Worm (Caenorhabditis elegans): ENCODE measurements around the gene dcr-1.

The dcr-1 gene

DNA sequence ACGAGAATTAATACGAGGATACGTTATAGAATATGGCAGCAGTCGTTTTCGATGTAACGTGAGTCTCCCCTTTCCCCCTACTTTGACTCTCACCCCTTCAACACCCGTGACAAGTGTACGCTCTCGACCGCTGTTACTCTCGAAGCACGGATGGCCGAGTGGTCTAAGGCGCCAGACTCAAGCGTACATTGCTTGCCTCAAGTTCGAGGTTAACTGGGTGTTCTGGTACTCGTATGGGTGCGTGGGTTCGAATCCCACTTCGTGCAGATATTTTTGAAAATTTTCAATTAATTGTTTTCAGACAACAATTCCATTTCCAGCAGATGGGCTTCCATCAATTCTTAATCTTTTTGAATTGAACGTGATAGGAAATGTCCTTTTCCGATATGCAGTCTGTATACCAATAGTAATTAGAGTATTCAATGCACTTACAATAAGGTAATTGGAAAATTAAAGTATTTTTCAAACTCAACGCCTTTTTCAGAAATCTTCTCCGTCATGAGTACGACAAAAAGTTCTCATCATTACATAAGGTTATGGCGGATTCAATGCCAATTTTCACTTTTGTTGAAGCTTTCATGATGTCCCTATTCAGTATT lies 29.5 kb upstream of the dcr-1 start:
- TF ChIP-seq mep-1 (tag; optimal IDR thresholded peaks at IDR 0.05) (peak; percentile 34), lsy-2 (tag; optimal IDR thresholded peaks at IDR 0.05) (no peak), mab-5 (tag; optimal IDR thresholded peaks at IDR 0.05) (no peak), ceh-43 (GFP tag; optimal IDR thresholded peaks at IDR 0.05) (peak; percentile 77), sem-2 (GFP tag; optimal IDR thresholded peaks at IDR 0.05) (peak; percentile 91), unc-39 (tag; optimal IDR thresholded peaks at IDR 0.05) (no peak), nhr-237 (tag; optimal IDR thresholded peaks at IDR 0.05) (no peak), nhr-76 (tag; optimal IDR thresholded peaks at IDR 0.05) (no peak), ceh-83 (GFP tag; optimal IDR thresholded peaks at IDR 0.05) (peak; percentile 95), lin-32 (GFP tag; optimal IDR thresholded peaks at IDR 0.05) (peak; percentile 76), blmp-1 (tag; optimal IDR thresholded peaks at IDR 0.05) (no peak), elt-1 (tag; optimal IDR thresholded peaks at IDR 0.05; ENCODE audit: borderline replicate concordance, insufficient read depth) (no peak), lin-13 (tag; optimal IDR thresholded peaks at IDR 0.05) (peak; percentile 51), bed-3 (GFP tag; optimal IDR thresholded peaks at IDR 0.05) (peak; percentile 59), nhr-28 (tag; optimal IDR thresholded peaks at IDR 0.05) (no peak), flh-1 (GFP tag; optimal IDR thresholded peaks at IDR 0.05) (peak; percentile 66), sptf-1 (tag; optimal IDR thresholded peaks at IDR 0.05) (peak; percentile 88), elt-3 (tag; optimal IDR thresholded peaks at IDR 0.05) (peak; percentile 26), cnd-1 (tag; optimal IDR thresholded peaks at IDR 0.05) (peak; percentile 91), pha-4 (tag; optimal IDR thresholded peaks at IDR 0.05) (peak; percentile 50), drap-1 (GFP tag; optimal IDR thresholded peaks at IDR 0.05) (peak; percentile 85), ztf-11 (tag; optimal IDR thresholded peaks at IDR 0.05) (no peak), nhr-12 (tag; optimal IDR thresholded peaks at IDR 0.05) (peak; percentile 63), hlh-1 (tag; optimal IDR thresholded peaks at IDR 0.05) (peak; percentile 12), M03D4.4 (tag; optimal IDR thresholded peaks at IDR 0.05) (peak; percentile 89), ham-2 (GFP tag; optimal IDR thresholded peaks at IDR 0.05) (peak; percentile 81), tbx-8 (GFP tag; optimal IDR thresholded peaks at IDR 0.05) (peak; percentile 55), ces-1 (GFP tag; optimal IDR thresholded peaks at IDR 0.05) (peak; percentile 39), nhr-2 (tag; optimal IDR thresholded peaks at IDR 0.05) (no peak), mls-2 (tag; optimal IDR thresholded peaks at IDR 0.05) (peak; percentile 91), ceh-39 (tag; optimal IDR thresholded peaks at IDR 0.05) (no peak), unc-120 (tag; optimal IDR thresholded peaks at IDR 0.05; ENCODE audit: poor library complexity, severe bottlenecking) (peak; percentile 74), unc-62 (GFP tag; optimal IDR thresholded peaks at IDR 0.05) (no peak), zip-8 (tag; optimal IDR thresholded peaks at IDR 0.05) (no peak), snpc-4 (tag; optimal IDR thresholded peaks at IDR 0.05) (no peak)

DNA sequence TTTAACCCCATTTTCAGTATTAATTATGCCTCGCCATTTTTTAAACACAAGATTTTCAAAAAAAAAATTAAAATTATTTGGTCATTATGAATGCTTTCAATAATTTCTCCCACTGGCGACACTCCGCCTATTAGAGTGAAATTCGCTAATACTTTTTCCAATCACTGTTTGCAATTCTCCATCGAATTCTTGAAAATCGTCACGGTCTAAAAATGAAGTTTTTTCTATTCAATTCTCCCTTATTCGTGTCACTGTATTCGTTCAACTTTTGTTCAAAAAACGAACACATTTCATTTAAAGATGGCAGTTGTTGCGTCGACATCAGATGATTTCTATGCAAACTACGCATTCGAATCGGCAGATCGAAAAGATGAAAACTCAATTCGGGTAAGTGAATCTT lies 28.4 kb upstream of the dcr-1 start, which contains the start of gene C14B9.3:
TSS of gene C14B9.3 (plus strand) at position 301 of the 400 bp plus-strand sequence.
- TF ChIP-seq nhr-28 (tag; optimal IDR thresholded peaks at IDR 0.05): no peak
- no peak for TF ChIP-seq hlh-1 (tag; optimal IDR thresholded peaks at IDR 0.05)
- no peak for TF ChIP-seq cnd-1 (tag; optimal IDR thresholded peaks at IDR 0.05)
- TF ChIP-seq unc-120 (tag; optimal IDR thresholded peaks at IDR 0.05; ENCODE audit: poor library complexity, severe bottlenecking): no peak
- no peak for TF ChIP-seq ceh-43 (GFP tag; optimal IDR thresholded peaks at IDR 0.05)
- TF ChIP-seq elt-1 (tag; optimal IDR thresholded peaks at IDR 0.05; ENCODE audit: borderline replicate concordance, insufficient read depth): no peak
- no peak for TF ChIP-seq ham-2 (GFP tag; optimal IDR thresholded peaks at IDR 0.05)
- TF ChIP-seq bed-3 (GFP tag; optimal IDR thresholded peaks at IDR 0.05): no peak
- no peak for TF ChIP-seq tbx-8 (GFP tag; optimal IDR thresholded peaks at IDR 0.05)

DNA sequence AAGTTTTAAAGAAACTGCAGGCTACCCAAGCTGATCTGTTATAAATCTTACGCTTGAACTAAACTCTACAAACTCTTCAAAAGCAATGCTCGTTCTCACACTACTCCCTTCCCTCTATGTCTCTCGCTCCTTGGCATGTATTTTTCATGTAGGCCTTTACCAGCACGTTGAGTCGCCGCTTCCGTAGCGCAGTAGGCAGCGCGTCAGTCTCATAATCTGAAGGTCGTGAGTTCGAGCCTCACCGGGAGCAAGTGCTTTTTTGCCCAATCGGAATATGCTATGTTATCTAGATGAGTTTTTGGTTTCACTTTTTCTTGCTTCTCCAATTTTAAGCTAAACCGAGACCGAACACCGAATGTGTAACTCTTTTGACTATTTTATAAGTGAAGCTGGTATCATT lies 26.4 kb upstream of the dcr-1 start:
- TF ChIP-seq tbx-8 (GFP tag; optimal IDR thresholded peaks at IDR 0.05) (no peak), nhr-237 (tag; optimal IDR thresholded peaks at IDR 0.05) (no peak), hlh-1 (tag; optimal IDR thresholded peaks at IDR 0.05) (peak; percentile 8), unc-62 (GFP tag; optimal IDR thresholded peaks at IDR 0.05) (no peak), nhr-2 (tag; optimal IDR thresholded peaks at IDR 0.05) (no peak), ces-1 (GFP tag; optimal IDR thresholded peaks at IDR 0.05) (peak; percentile 12), zip-8 (tag; optimal IDR thresholded peaks at IDR 0.05) (no peak), nhr-28 (tag; optimal IDR thresholded peaks at IDR 0.05) (no peak), elt-3 (tag; optimal IDR thresholded peaks at IDR 0.05) (no peak), ceh-43 (GFP tag; optimal IDR thresholded peaks at IDR 0.05) (peak; percentile 68), blmp-1 (tag; optimal IDR thresholded peaks at IDR 0.05) (no peak), ceh-39 (tag; optimal IDR thresholded peaks at IDR 0.05) (no peak), lin-32 (GFP tag; optimal IDR thresholded peaks at IDR 0.05) (peak; percentile 70), elt-1 (tag; optimal IDR thresholded peaks at IDR 0.05; ENCODE audit: borderline replicate concordance, insufficient read depth) (no peak), nhr-12 (tag; optimal IDR thresholded peaks at IDR 0.05) (no peak), flh-1 (GFP tag; optimal IDR thresholded peaks at IDR 0.05) (peak; percentile 60), drap-1 (GFP tag; optimal IDR thresholded peaks at IDR 0.05) (peak; percentile 85), nhr-76 (tag; optimal IDR thresholded peaks at IDR 0.05) (no peak), bed-3 (GFP tag; optimal IDR thresholded peaks at IDR 0.05) (peak; percentile 66), ham-2 (GFP tag; optimal IDR thresholded peaks at IDR 0.05) (peak; percentile 64), pha-4 (tag; optimal IDR thresholded peaks at IDR 0.05) (peak; percentile 16), cnd-1 (tag; optimal IDR thresholded peaks at IDR 0.05) (peak; percentile 87), ceh-83 (GFP tag; optimal IDR thresholded peaks at IDR 0.05) (peak; percentile 85), unc-39 (tag; optimal IDR thresholded peaks at IDR 0.05) (peak; percentile 18), mls-2 (tag; optimal IDR thresholded peaks at IDR 0.05) (peak; percentile 85), M03D4.4 (tag; optimal IDR thresholded peaks at IDR 0.05) (peak; percentile 82), lin-13 (tag; optimal IDR thresholded peaks at IDR 0.05) (peak; percentile 27), sem-2 (GFP tag; optimal IDR thresholded peaks at IDR 0.05) (peak; percentile 70), lsy-2 (tag; optimal IDR thresholded peaks at IDR 0.05) (no peak), snpc-4 (tag; optimal IDR thresholded peaks at IDR 0.05) (no peak), mep-1 (tag; optimal IDR thresholded peaks at IDR 0.05) (peak; percentile 2), sptf-1 (tag; optimal IDR thresholded peaks at IDR 0.05) (peak; percentile 90), unc-120 (tag; optimal IDR thresholded peaks at IDR 0.05; ENCODE audit: poor library complexity, severe bottlenecking) (peak; percentile 74), ztf-11 (tag; optimal IDR thresholded peaks at IDR 0.05) (no peak), mab-5 (tag; optimal IDR thresholded peaks at IDR 0.05) (no peak)

All from whole organism, mixed stage, embryonic.